Fruit fly (Drosophila melanogaster) whole organism, embryonic: ENCODE measurements around the gene CG13258.
A peak's percentile ranks its signal among the peaks of the same experiment; 100 is the strongest.

ENCODE experiments used
- Atf3 ChIP-seq: fragments of 200-800 bp; sonication (Bioruptor generic); optimal IDR thresholded peaks from 3 replicates; lab custom pipeline; 2016; ENCODE audit warnings: missing biosample characterization, missing genetic modification characterization
- CG10274 ChIP-seq: fragments of 200-800 bp; sonication (Bioruptor generic); optimal IDR thresholded peaks from 3 replicates; lab custom pipeline; 2017; ENCODE audit warnings: missing biosample characterization, mild to moderate bottlenecking, missing genetic modification characterization
- CG10366 ChIP-seq: fragments of 200-800 bp; sonication (Bioruptor generic); IDR thresholded peaks from 2 replicates; pipeline ENCODE4 v1.3.6; 2022; ENCODE audit warnings: missing biosample characterization, missing genetic modification characterization
- CG10431 ChIP-seq: fragments of 200-800 bp; sonication (Bioruptor generic); optimal IDR thresholded peaks from 3 replicates; lab custom pipeline; 2018; ENCODE audit warnings: missing biosample characterization, mild to moderate bottlenecking, missing genetic modification characterization
- CG10565 ChIP-seq: fragments of 200-800 bp; sonication (Bioruptor generic); optimal IDR thresholded peaks from 3 replicates; lab custom pipeline; 2016; ENCODE audit warnings: missing biosample characterization, mild to moderate bottlenecking, missing genetic modification characterization
- CG11085 ChIP-seq: fragments of 200-800 bp; sonication (Bioruptor generic); IDR thresholded peaks from 2 replicates; pipeline ENCODE4 v1.3.6; 2022; ENCODE audit warnings: missing biosample characterization, missing genetic modification characterization
- CG11398 ChIP-seq: fragments of 200-800 bp; sonication (Bioruptor generic); optimal IDR thresholded peaks from 2 replicates; lab custom pipeline; 2016; ENCODE audit warnings: missing biosample characterization, missing genetic modification characterization
- CG11456 ChIP-seq: fragments of 200-800 bp; sonication (Bioruptor generic); IDR thresholded peaks from 3 replicates; pipeline ENCODE4 v1.3.6; 2022; ENCODE audit warnings: missing biosample characterization, missing genetic modification characterization
- CG11695 ChIP-seq: fragments of 200-800 bp; sonication (Bioruptor generic); IDR thresholded peaks from 3 replicates; pipeline ENCODE4 v1.3.6; 2022; ENCODE audit warnings: missing biosample characterization, missing genetic modification characterization
- CG12155 ChIP-seq: fragments of 200-800 bp; sonication (Bioruptor generic); optimal IDR thresholded peaks from 3 replicates; lab custom pipeline; 2016; ENCODE audit warnings: missing biosample characterization, missing genetic modification characterization
- CG12744 ChIP-seq: fragments of 200-800 bp; sonication (Bioruptor generic); optimal IDR thresholded peaks from 2 replicates; lab custom pipeline; 2016; ENCODE audit warnings: missing biosample characterization, missing genetic modification characterization
- CG14014 ChIP-seq: fragments of 200-800 bp; sonication (Bioruptor generic); IDR thresholded peaks from 2 replicates; pipeline ENCODE4 v1.3.6; 2022; ENCODE audit warnings: missing biosample characterization, missing genetic modification characterization
- CG1602 ChIP-seq: fragments of 200-800 bp; sonication (Bioruptor generic); optimal IDR thresholded peaks from 3 replicates; lab custom pipeline; 2016; ENCODE audit warnings: missing biosample characterization, missing genetic modification characterization
- CG17829 ChIP-seq: fragments of 200-800 bp; optimal IDR thresholded peaks from 2 replicates; lab custom pipeline; 2019; ENCODE audit warnings: missing biosample characterization, mild to moderate bottlenecking, missing genetic modification characterization, moderate library complexity
- CG18262 ChIP-seq: fragments of 200-800 bp; optimal IDR thresholded peaks from 3 replicates; lab custom pipeline; 2019; ENCODE audit warnings: missing biosample characterization, mild to moderate bottlenecking, missing genetic modification characterization, moderate library complexity
- CG18619 ChIP-seq: fragments of 200-800 bp; sonication (Bioruptor generic); optimal IDR thresholded peaks from 3 replicates; lab custom pipeline; 2017; ENCODE audit warnings: missing biosample characterization, mild to moderate bottlenecking, missing genetic modification characterization
- CG18764 ChIP-seq: fragments of 200-800 bp; sonication (Bioruptor generic); optimal IDR thresholded peaks from 3 replicates; lab custom pipeline; 2016; ENCODE audit warnings: missing biosample characterization, missing genetic modification characterization
- CG2712 ChIP-seq: fragments of 200-800 bp; optimal IDR thresholded peaks from 3 replicates; lab custom pipeline; 2019; ENCODE audit warnings: missing biosample characterization, mild to moderate bottlenecking, missing genetic modification characterization, moderate library complexity
- CG30403 ChIP-seq: fragments of 200-800 bp; sonication (Bioruptor generic); optimal IDR thresholded peaks from 3 replicates; lab custom pipeline; 2016; ENCODE audit warnings: missing biosample characterization, missing genetic modification characterization
- CG30431 ChIP-seq: fragments of 200-800 bp; sonication (Bioruptor generic); optimal IDR thresholded peaks from 2 replicates; lab custom pipeline; 2017; ENCODE audit warnings: missing biosample characterization, missing genetic modification characterization
- CG34224 ChIP-seq: fragments of 200-800 bp; sonication (Bioruptor generic); IDR thresholded peaks from 3 replicates; pipeline ENCODE4 v1.3.6; 2022; ENCODE audit warnings: missing biosample characterization, missing genetic modification characterization; ENCODE audit not compliant: partially characterized antibody
- CG34376 ChIP-seq: fragments of 200-800 bp; sonication (Bioruptor generic); optimal IDR thresholded peaks from 2 replicates; lab custom pipeline; 2018; ENCODE audit warnings: missing biosample characterization, mild to moderate bottlenecking, missing genetic modification characterization
- CG3838 ChIP-seq: fragments of 200-800 bp; sonication (Bioruptor generic); optimal IDR thresholded peaks from 3 replicates; lab custom pipeline; 2016; ENCODE audit warnings: missing biosample characterization, missing genetic modification characterization
- CG43689 ChIP-seq: fragments of 200-800 bp; sonication (Bioruptor generic); IDR thresholded peaks from 2 replicates; pipeline ENCODE4 v1.3.6; 2022; ENCODE audit warnings: missing biosample characterization, missing genetic modification characterization
- CG6765 ChIP-seq: fragments of 200-800 bp; sonication (Bioruptor generic); optimal IDR thresholded peaks from 3 replicates; lab custom pipeline; 2017; ENCODE audit warnings: missing biosample characterization, mild to moderate bottlenecking, missing genetic modification characterization
- CG7357 ChIP-seq: fragments of 200-800 bp; sonication (Bioruptor generic); IDR thresholded peaks from 3 replicates; pipeline ENCODE4 v1.3.6; 2022; ENCODE audit warnings: missing biosample characterization, missing genetic modification characterization
- CG7839 ChIP-seq: fragments of 200-800 bp; sonication (Bioruptor generic); optimal IDR thresholded peaks from 3 replicates; lab custom pipeline; 2018; ENCODE audit warnings: missing biosample characterization, mild to moderate bottlenecking, missing genetic modification characterization, moderate library complexity
- CG7928 ChIP-seq: fragments of 200-800 bp; sonication (Bioruptor generic); optimal IDR thresholded peaks from 2 replicates; lab custom pipeline; 2017; ENCODE audit warnings: missing biosample characterization, mild to moderate bottlenecking, missing genetic modification characterization
- CG9727 ChIP-seq: fragments of 200-800 bp; sonication (Bioruptor generic); optimal IDR thresholded peaks from 3 replicates; lab custom pipeline; 2017; ENCODE audit warnings: missing biosample characterization, mild to moderate bottlenecking, missing genetic modification characterization
- Dbx ChIP-seq: fragments of 200-800 bp; sonication (Bioruptor generic); IDR thresholded peaks from 3 replicates; pipeline ENCODE4 v1.3.6; 2022; ENCODE audit warnings: missing biosample characterization, missing genetic modification characterization
- Hey ChIP-seq: fragments of 200-800 bp; sonication (Bioruptor generic); optimal IDR thresholded peaks from 3 replicates; lab custom pipeline; 2018; ENCODE audit warnings: missing biosample characterization, mild to moderate bottlenecking, missing genetic modification characterization
- HmgZ ChIP-seq: fragments of 200-800 bp; sonication (Bioruptor generic); optimal IDR thresholded peaks from 2 replicates; lab custom pipeline; 2018; ENCODE audit warnings: missing biosample characterization, mild to moderate bottlenecking, missing genetic modification characterization
- Lpt ChIP-seq: fragments of >200 bp; optimal IDR thresholded peaks from 2 replicates; lab custom pipeline; 2018; ENCODE audit warnings: missing biosample characterization, missing genetic modification characterization
- Mrtf ChIP-seq: fragments of 200-800 bp; sonication (Bioruptor generic); IDR thresholded peaks from 3 replicates; pipeline ENCODE4 v1.3.6; 2022; ENCODE audit warnings: missing biosample characterization, missing genetic modification characterization
- Nf-YB ChIP-seq: fragments of 200-800 bp; sonication (Bioruptor generic); optimal IDR thresholded peaks from 3 replicates; lab custom pipeline; 2019; ENCODE audit warnings: missing biosample characterization, mild to moderate bottlenecking, missing genetic modification characterization, moderate library complexity
- Pdp1 ChIP-seq, 2 experiments: fragments of 200-800 bp; sonication (Bioruptor generic); optimal IDR thresholded peaks; 3 replicates each; lab custom pipeline; 2016; ENCODE audit warnings: missing biosample characterization in 2 of 2, missing genetic modification characterization in 2 of 2, mild to moderate bottlenecking in 1 of 2, moderate library complexity in 1 of 2
- Six4 ChIP-seq: fragments of 200-800 bp; sonication (Bioruptor generic); optimal IDR thresholded peaks from 2 replicates; lab custom pipeline; 2016; ENCODE audit warnings: missing biosample characterization, missing genetic modification characterization
- Spps ChIP-seq: fragments of 200-800 bp; sonication (Bioruptor generic); optimal IDR thresholded peaks from 2 replicates; lab custom pipeline; 2018; ENCODE audit warnings: missing biosample characterization, mild to moderate bottlenecking, missing genetic modification characterization
- Xrp1 ChIP-seq: fragments of 200-800 bp; sonication (Bioruptor generic); IDR thresholded peaks from 2 replicates; pipeline ENCODE4 v1.3.6; 2022; ENCODE audit warnings: missing biosample characterization, missing genetic modification characterization
- cas ChIP-seq: fragments of 200-800 bp; sonication (Bioruptor generic); IDR thresholded peaks from 2 replicates; pipeline ENCODE4 v1.3.6; 2022; ENCODE audit warnings: missing biosample characterization, missing genetic modification characterization
- dpn ChIP-seq, 2 experiments: fragments of 200-800 bp; sonication (Bioruptor generic); optimal IDR thresholded peaks; 3 replicates each; lab custom pipeline; 2016; ENCODE audit warnings: missing biosample characterization in 2 of 2, missing genetic modification characterization in 2 of 2
- ems ChIP-seq: fragments of 200-800 bp; sonication (Bioruptor generic); optimal IDR thresholded peaks from 3 replicates; lab custom pipeline; 2016; ENCODE audit warnings: missing biosample characterization, missing genetic modification characterization
- ewg ChIP-seq: fragments of 200-800 bp; sonication (Bioruptor generic); optimal IDR thresholded peaks from 3 replicates; lab custom pipeline; 2017; ENCODE audit warnings: mild to moderate bottlenecking, missing biosample characterization, missing genetic modification reagents, missing genetic modification characterization
- fd102C ChIP-seq: fragments of 200-800 bp; sonication (Bioruptor generic); optimal IDR thresholded peaks from 2 replicates; lab custom pipeline; 2018; ENCODE audit warnings: missing biosample characterization, mild to moderate bottlenecking, missing genetic modification characterization, moderate library complexity
- org-1 ChIP-seq: fragments of 200-800 bp; sonication (Bioruptor generic); optimal IDR thresholded peaks from 2 replicates; lab custom pipeline; 2017; ENCODE audit warnings: missing biosample characterization, missing genetic modification characterization
- pan ChIP-seq, 4 experiments: fragments of >200 bp in 3 of 4; fragments of 200-800 bp in 1 of 4; sonication (Bioruptor generic) in 1 of 4; optimal IDR thresholded peaks in 3 of 4; IDR thresholded peaks in 1 of 4; 2 replicates each; pipeline versions ENCODE4 v1.3.6 to Lab custom; 2017 to 2022; ENCODE audit warnings: missing biosample characterization in 2 of 4, missing genetic modification characterization in 2 of 4, mixed read lengths in 1 of 4
- pho ChIP-seq: fragments of 200-800 bp; sonication (Bioruptor generic); optimal IDR thresholded peaks from 2 replicates; lab custom pipeline; 2016; ENCODE audit warnings: missing biosample characterization, missing genetic modification characterization
- ssp ChIP-seq: fragments of 200-800 bp; sonication (Bioruptor generic); IDR thresholded peaks from 2 replicates; pipeline ENCODE4 v1.3.6; 2022; ENCODE audit warnings: missing biosample characterization, missing genetic modification characterization
- ttk ChIP-seq: fragments of 200-800 bp; sonication (Bioruptor generic); IDR thresholded peaks from 2 replicates; pipeline ENCODE4 v2.1.2; 2022; ENCODE audit warnings: missing biosample characterization, missing genetic modification characterization
- tup ChIP-seq: fragments of 200-800 bp; sonication (Bioruptor generic); optimal IDR thresholded peaks from 2 replicates; lab custom pipeline; 2016; ENCODE audit warnings: missing biosample characterization, mild to moderate bottlenecking, missing genetic modification characterization, moderate library complexity

CG13258 gene

DNA sequence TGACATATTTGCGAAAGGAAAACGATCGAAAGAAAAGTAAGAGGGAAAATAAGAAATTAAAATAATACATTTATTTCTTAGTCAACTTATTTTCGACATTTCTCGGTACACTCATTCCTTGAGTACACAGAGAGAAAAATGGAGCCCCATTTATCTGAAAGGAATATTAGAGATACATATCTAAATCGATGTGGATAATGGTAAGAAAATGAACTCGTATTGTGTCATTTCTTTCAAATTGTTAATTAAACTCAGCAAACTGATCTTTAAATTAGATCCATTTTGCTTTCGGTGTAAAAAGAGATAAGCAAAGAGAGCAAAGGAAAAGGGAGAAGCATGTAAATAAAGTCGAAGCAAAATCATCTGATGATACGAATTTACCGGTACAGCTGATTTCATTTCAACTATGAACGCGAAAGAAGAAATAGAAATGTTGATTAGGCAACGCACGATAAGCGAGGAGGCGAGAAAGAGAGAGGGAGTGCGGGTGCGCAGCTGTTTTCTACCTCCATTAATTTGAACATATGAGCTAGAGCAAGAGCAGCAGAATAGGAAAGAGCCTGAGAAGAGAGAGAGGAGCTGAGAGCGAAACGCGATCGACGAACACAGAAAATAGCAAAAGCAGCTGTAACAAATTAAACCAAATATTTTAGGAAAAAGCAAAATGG, 7.0 kb downstream of the CG13258 start (continued):
- TF ChIP-seq CG17829 (tag; lab: Kevin White, UChicago) (peak; percentile 89), CG18262 (tag; lab: Kevin White, UChicago) (peak; percentile 86), CG9727 (peak; percentile 77), CG2712 (tag; lab: Kevin White, UChicago) (peak; percentile 93), CG10565 (no peak), ssp (GFP tag; lab: Robert Waterston, UW) (no peak), Hey (tag; lab: Kevin White, UChicago) (no peak), CG30431 (GFP tag; lab: Kevin White, UChicago) (peak; percentile 87), pan (optimal IDR thresholded peaks at IDR 0.05; lab: Kevin White, UChicago) (no peak), pan (GFP tag; optimal IDR thresholded peaks at IDR 0.05 in 1 of 2, IDR thresholded peaks at IDR 0.05 in 1 of 2) (no peak), Spps (peak; percentile 87), Pdp1 (GFP tag; optimal IDR thresholded peaks at IDR 0.05; lab: Kevin White, UChicago) (peak; percentile 86 to 97), Xrp1 (GFP tag; lab: Robert Waterston, UW) (no peak), CG3838 (peak; percentile 75), Six4 (GFP tag; lab: Kevin White, UChicago) (peak; percentile 91), CG34224 (no peak), CG7357 (GFP tag; lab: Robert Waterston, UW) (peak; percentile 83), CG10431 (peak; percentile 65), CG30403 (peak; percentile 82), CG43689 (GFP tag; lab: Robert Waterston, UW) (no peak), CG10366 (GFP tag; lab: Robert Waterston, UW) (no peak), CG11085 (no peak), cas (GFP tag; lab: Robert Waterston, UW) (no peak), CG6765 (peak; percentile 15), CG11456 (GFP tag; lab: Robert Waterston, UW) (no peak), Lpt (GFP tag; lab: Kevin White, UChicago) (no peak), CG12744 (GFP tag; lab: Kevin White, UChicago) (peak; percentile 74), ems (GFP tag; lab: Kevin White, UChicago) (peak; percentile 84), Mrtf (GFP tag; lab: Robert Waterston, UW) (no peak), CG10274 (GFP tag; lab: Kevin White, UChicago) (peak; percentile 66), ewg (GFP tag; lab: Kevin White, UChicago) (peak; percentile 73), CG7928 (peak; percentile 32), HmgZ (peak; percentile 90), CG1602 (GFP tag; lab: Kevin White, UChicago) (peak; percentile 86), dpn (GFP tag; optimal IDR thresholded peaks at IDR 0.05; lab: Kevin White, UChicago) (peak; percentile 80 to 86), CG11398 (GFP tag; lab: Kevin White, UChicago) (peak; percentile 73), ttk (no peak), CG11695 (GFP tag; lab: Robert Waterston, UW) (no peak), Atf3 (GFP tag; lab: Kevin White, UChicago) (peak; percentile 74), fd102C (GFP tag; lab: Kevin White, UChicago) (peak; percentile 86), pho (GFP tag; lab: Kevin White, UChicago) (peak; percentile 85), CG14014 (GFP tag; lab: Robert Waterston, UW) (no peak), Dbx (GFP tag; lab: Robert Waterston, UW) (no peak), CG18619 (GFP tag; lab: Kevin White, UChicago) (peak; percentile 80), org-1 (GFP tag; lab: Kevin White, UChicago) (peak; percentile 69), Nf-YB (GFP tag; lab: Kevin White, UChicago) (peak; percentile 63), tup (GFP tag; lab: Kevin White, UChicago) (peak; percentile 51), CG18764 (GFP tag; lab: Kevin White, UChicago) (peak; percentile 83), CG7839 (peak; percentile 92), CG34376 (no peak), CG12155 (GFP tag; lab: Kevin White, UChicago) (peak; percentile 87)
